Worm (Caenorhabditis elegans) whole organism, midembryonic: ENCODE data around the gene K04C2.7.

Source experiments
- T22C8.4 ChIP-seq: fragments of 200-800 bp; sonication (Bioruptor generic); IDR thresholded peaks from 2 replicates; pipeline ENCODE4 v1.3.6; 2022; ENCODE audit warnings: missing genetic modification characterization, missing compliant biosample characterization
- cog-1 ChIP-seq: sonication (generic microtip); optimal IDR thresholded peaks from 2 replicates; lab custom pipeline; 2016; ENCODE audit warnings: missing genetic modification characterization, missing compliant biosample characterization
- flt-1 ChIP-seq: fragments of 200-800 bp; sonication (Bioruptor generic); IDR thresholded peaks from 2 replicates; pipeline ENCODE4 v1.3.6; 2022; ENCODE audit warnings: missing genetic modification characterization, missing compliant biosample characterization
- klf-2 ChIP-seq: fragments of 200-800 bp; sonication (Bioruptor generic); conservative IDR thresholded peaks from 2 replicates; pipeline ENCODE4 v1.3.6; 2022; ENCODE audit warnings: missing genetic modification reagents, missing genetic modification characterization, missing compliant biosample characterization
- med-1 ChIP-seq: sonication (generic microtip); optimal IDR thresholded peaks from 2 replicates; lab custom pipeline; 2017; ENCODE audit warnings: missing genetic modification characterization, mild to moderate bottlenecking, missing compliant biosample characterization, antibody characterized with exemption, missing genetic modification reagents; ENCODE audit not compliant: insufficient read depth
- ref-1 ChIP-seq: fragments of 200-800 bp; sonication (Bioruptor generic); conservative IDR thresholded peaks from 2 replicates; pipeline ENCODE4 v1.3.6; 2022; ENCODE audit warnings: missing genetic modification reagents, missing genetic modification characterization, missing compliant biosample characterization
- tab-1 ChIP-seq: fragments of 200-800 bp; sonication (Bioruptor generic); IDR thresholded peaks from 2 replicates; pipeline ENCODE4 v1.3.6; 2022; ENCODE audit warnings: missing genetic modification characterization, missing compliant biosample characterization
- ztf-23 ChIP-seq: fragments of 200-800 bp; sonication (Bioruptor generic); IDR thresholded peaks from 2 replicates; pipeline ENCODE4 v1.3.6; 2022; ENCODE audit warnings: missing genetic modification reagents, missing genetic modification characterization, missing compliant biosample characterization
- ztf-29 ChIP-seq: fragments of 200-800 bp; sonication (Bioruptor generic); IDR thresholded peaks from 2 replicates; pipeline ENCODE4 v1.3.6; 2022; ENCODE audit warnings: missing genetic modification reagents, missing genetic modification characterization, missing compliant biosample characterization

The K04C2.7 gene

ce11 chrIII:6900609-6901008 lies 19.7 kb downstream of the K04C2.7 start:
- TF ChIP-seq klf-2 (GFP tag; lab: Robert Waterston, UW) (no peak), T22C8.4 (GFP tag; lab: Robert Waterston, UW) (no peak), ztf-23 (GFP tag; lab: Robert Waterston, UW) (no peak)

- no peak for TF ChIP-seq ref-1
- no peak for TF ChIP-seq cog-1
- TF ChIP-seq ztf-23 (GFP tag; lab: Robert Waterston, UW), result no peak
- no peak for TF ChIP-seq klf-2 (GFP tag; lab: Robert Waterston, UW)
- TF ChIP-seq flt-1 (GFP tag; lab: Robert Waterston, UW), result no peak
- no peak for TF ChIP-seq ztf-29 (GFP tag; lab: Robert Waterston, UW)
- no peak for TF ChIP-seq T22C8.4 (GFP tag; lab: Robert Waterston, UW)
- no peak for TF ChIP-seq tab-1 (GFP tag; lab: Robert Waterston, UW)
- no peak for TF ChIP-seq med-1
Measured at ce11 chrIII:6903056-6903977, 22.4 kb downstream of the K04C2.7 start, which contains the start of the genes brc-2 and T07E3.3. Gene brc-2 (minus strand): TSS chrIII:6903106. Gene T07E3.3 (plus strand): TSS chrIII:6903877.

- TF ChIP-seq ztf-23 (GFP tag; lab: Robert Waterston, UW) (no peak), klf-2 (GFP tag; lab: Robert Waterston, UW) (no peak), med-1 (no peak), ref-1 (no peak), T22C8.4 (GFP tag; lab: Robert Waterston, UW) (no peak), cog-1 (no peak), tab-1 (GFP tag; lab: Robert Waterston, UW) (no peak), ztf-29 (GFP tag; lab: Robert Waterston, UW) (no peak), flt-1 (GFP tag; lab: Robert Waterston, UW) (no peak)
Measured at ce11 chrIII:6904468-6904867, 23.6 kb downstream of the K04C2.7 start.

ce11 chrIII:6906409-6906808 lies 25.5 kb downstream of the K04C2.7 start, which contains the start of gene T07E3.2:
Gene T07E3.2 (plus strand): TSS chrIII:6906709.
- no peak for TF ChIP-seq ztf-23 (GFP tag; lab: Robert Waterston, UW)
- no peak for TF ChIP-seq T22C8.4 (GFP tag; lab: Robert Waterston, UW)
- TF ChIP-seq tab-1 (GFP tag; lab: Robert Waterston, UW), result no peak
- no peak for TF ChIP-seq klf-2 (GFP tag; lab: Robert Waterston, UW)
- no peak for TF ChIP-seq flt-1 (GFP tag; lab: Robert Waterston, UW)
- TF ChIP-seq ref-1, result no peak
- TF ChIP-seq cog-1, result no peak
- TF ChIP-seq ztf-29 (GFP tag; lab: Robert Waterston, UW), result no peak
- TF ChIP-seq med-1, result no peak

ce11 chrIII:6912381-6912780 lies 31.5 kb downstream of the K04C2.7 start, which contains the start of gene pdf-1:
Gene pdf-1 (minus strand): TSS chrIII:6912481.
- TF ChIP-seq tab-1 (GFP tag; lab: Robert Waterston, UW) (no peak), med-1 (no peak), ref-1 (no peak), ztf-29 (GFP tag; lab: Robert Waterston, UW) (no peak), T22C8.4 (GFP tag; lab: Robert Waterston, UW) (no peak), ztf-23 (GFP tag; lab: Robert Waterston, UW) (no peak), klf-2 (GFP tag; lab: Robert Waterston, UW) (no peak)

ce11 chrIII:6914840-6915239 lies 33.9 kb downstream of the K04C2.7 start:
- no peak for TF ChIP-seq ref-1
- no peak for TF ChIP-seq cog-1
- TF ChIP-seq ztf-29 (GFP tag; lab: Robert Waterston, UW), result no peak
- TF ChIP-seq tab-1 (GFP tag; lab: Robert Waterston, UW), result no peak
- TF ChIP-seq ztf-23 (GFP tag; lab: Robert Waterston, UW), result no peak

ce11 chrIII:6928725-6929124 lies 47.8 kb downstream of the K04C2.7 start, which contains the start of gene flap-1:
Gene flap-1 (minus strand): TSS chrIII:6928825.
- TF ChIP-seq T22C8.4 (GFP tag; lab: Robert Waterston, UW) (peak; percentile 25; the same call in 1 of the 2 replicates), cog-1 (no peak)

- no peak for TF ChIP-seq cog-1
- TF ChIP-seq ztf-23 (GFP tag; lab: Robert Waterston, UW), result no peak
- TF ChIP-seq med-1, result no peak
- no peak for TF ChIP-seq T22C8.4 (GFP tag; lab: Robert Waterston, UW)
- no peak for TF ChIP-seq flt-1 (GFP tag; lab: Robert Waterston, UW)
- TF ChIP-seq ztf-29 (GFP tag; lab: Robert Waterston, UW), result no peak
- no peak for TF ChIP-seq klf-2 (GFP tag; lab: Robert Waterston, UW)
- TF ChIP-seq tab-1 (GFP tag; lab: Robert Waterston, UW), result no peak
- no peak for TF ChIP-seq ref-1
Measured at ce11 chrIII:6929558-6930167, 48.8 kb downstream of the K04C2.7 start, which contains the start of gene inf-1. Gene inf-1 (plus strand): TSS chrIII:6930134.

ce11 chrIII:6931896-6932295 lies 51.0 kb downstream of the K04C2.7 start, which contains the start of gene byn-1:
Gene byn-1 (plus strand): TSS chrIII:6932001.
- TF ChIP-seq tab-1 (GFP tag; lab: Robert Waterston, UW), result no peak
- no peak for TF ChIP-seq ztf-23 (GFP tag; lab: Robert Waterston, UW)
